ENCODE assay signal across 2 fruit fly cellular contexts in genomic region chr3R:9938495-9938894, dm6.
TF ChIP-seq lines count a peak whose summit lies in the region.

No protein-coding gene starts in this region.

TF ChIP-seq in whole organism, embryonic, 481 proteins besides CTCF, POLR2A, EP300 and RAD21 (continued from another document and continues in another):
- TF ChIP-seq HLH54F (GFP tag; optimal IDR thresholded peaks at IDR 0.05; lab: Kevin White, UChicago) (peak; percentile 20), hkb (optimal IDR thresholded peaks at IDR 0.05; lab: Kevin White, UChicago) (no peak), hkb (GFP tag; IDR thresholded peaks at IDR 0.05; lab: Robert Waterston, UW) (0 out of 2 replicates have a peak, but pooled peaks have one; percentile 20), CG8765 (GFP tag; IDR thresholded peaks at IDR 0.05; lab: Robert Waterston, UW) (no peak), CG5953 (GFP tag; IDR thresholded peaks at IDR 0.05; lab: Robert Waterston, UW) (no peak), lmd (GFP tag; IDR thresholded peaks at IDR 0.05; lab: Robert Waterston, UW) (peak; percentile 6; the same call in 1 of the 2 replicates), Ptx1 (GFP tag; IDR thresholded peaks at IDR 0.05; lab: Robert Waterston, UW) (no peak), en (GFP tag; optimal IDR thresholded peaks at IDR 0.05; lab: Kevin White, UChicago) (no peak), Ets97D (GFP tag; optimal IDR thresholded peaks at IDR 0.05; lab: Kevin White, UChicago) (no peak), Drgx (GFP tag; IDR thresholded peaks at IDR 0.05; lab: Robert Waterston, UW) (peak; percentile 33; the same call in 1 of the 2 replicates), CG7556 (GFP tag; optimal IDR thresholded peaks at IDR 0.05; lab: Kevin White, UChicago) (no peak), C15 (GFP tag; IDR thresholded peaks at IDR 0.05; lab: Robert Waterston, UW) (no peak), CG11695 (GFP tag; IDR thresholded peaks at IDR 0.05; lab: Robert Waterston, UW) (0 out of 3 replicates have a peak, but pooled peaks have one; percentile 23), nom (GFP tag; optimal IDR thresholded peaks at IDR 0.05; lab: Kevin White, UChicago) (no peak), Optix (GFP tag; IDR thresholded peaks at IDR 0.05; lab: Robert Waterston, UW) (no peak), gt (GFP tag; IDR thresholded peaks at IDR 0.05; lab: Robert Waterston, UW) (no peak), tin (GFP tag; optimal IDR thresholded peaks at IDR 0.05; lab: Kevin White, UChicago) (peak; percentile 3), Dek (tag; optimal IDR thresholded peaks at IDR 0.05; lab: Kevin White, UChicago) (no peak), Dp (GFP tag; optimal IDR thresholded peaks at IDR 0.05; lab: Kevin White, UChicago) (no peak), Blimp-1 (GFP tag; optimal IDR thresholded peaks at IDR 0.05; lab: Kevin White, UChicago) (peak; percentile 24), CG17359 (tag; optimal IDR thresholded peaks at IDR 0.05; lab: Kevin White, UChicago) (peak; percentile 26), lilli (GFP tag; optimal IDR thresholded peaks at IDR 0.05; lab: Kevin White, UChicago) (peak; percentile 48), Trl (optimal IDR thresholded peaks at IDR 0.05; lab: Kevin White, UChicago) (no peak), Trl (GFP tag; optimal IDR thresholded peaks at IDR 0.05; lab: Kevin White, UChicago) (no peak), Hmr (GFP tag; optimal IDR thresholded peaks at IDR 0.05; lab: Kevin White, UChicago) (peak; percentile 23), Sry-δ (GFP tag; optimal IDR thresholded peaks at IDR 0.05; lab: Kevin White, UChicago) (no peak), CG16813 (GFP tag; IDR thresholded peaks at IDR 0.05; lab: Robert Waterston, UW; ENCODE audit: partially characterized antibody) (no peak), CG4617 (GFP tag; optimal IDR thresholded peaks at IDR 0.05; lab: Kevin White, UChicago; ENCODE audit: borderline replicate concordance) (no peak), dpn (GFP tag; optimal IDR thresholded peaks at IDR 0.05; lab: Kevin White, UChicago) (peak in 1 of 2 experiments; percentile 25), PHDP (tag; optimal IDR thresholded peaks at IDR 0.05; lab: Kevin White, UChicago) (peak; percentile 33), crc (GFP tag; optimal IDR thresholded peaks at IDR 0.05; lab: Kevin White, UChicago) (no peak), CG18011 (GFP tag; optimal IDR thresholded peaks at IDR 0.05; lab: Kevin White, UChicago) (no peak), CrebB (tag; optimal IDR thresholded peaks at IDR 0.05; lab: Kevin White, UChicago) (no peak), Vsx1 (GFP tag; optimal IDR thresholded peaks at IDR 0.05; lab: Kevin White, UChicago) (no peak), ase (GFP tag; IDR thresholded peaks at IDR 0.05; lab: Robert Waterston, UW) (no peak), cad (GFP tag; optimal IDR thresholded peaks at IDR 0.05; lab: Kevin White, UChicago) (no peak), CG16863 (GFP tag; optimal IDR thresholded peaks at IDR 0.05; lab: Kevin White, UChicago) (no peak), CG17361 (GFP tag; IDR thresholded peaks at IDR 0.05; lab: Robert Waterston, UW) (peak; percentile 36; the same call in 1 of the 3 replicates), aop (GFP tag; IDR thresholded peaks at IDR 0.05; lab: Robert Waterston, UW) (no peak), Atf6 (GFP tag; IDR thresholded peaks at IDR 0.05; lab: Robert Waterston, UW) (peak; percentile 58), dan (GFP tag; IDR thresholded peaks at IDR 0.05; lab: Robert Waterston, UW) (no peak), row (GFP tag; IDR thresholded peaks at IDR 0.05; lab: Robert Waterston, UW) (peak; percentile 64), gcm (GFP tag; optimal IDR thresholded peaks at IDR 0.05; lab: Kevin White, UChicago) (no peak), gfzf (GFP tag; optimal IDR thresholded peaks at IDR 0.05; lab: Kevin White, UChicago) (no peak), CG6654 (GFP tag; optimal IDR thresholded peaks at IDR 0.05; lab: Kevin White, UChicago) (no peak), Med (GFP tag; lab: Kevin White, UChicago) (peak; percentile 92), CG11696 (GFP tag; IDR thresholded peaks at IDR 0.05; lab: Robert Waterston, UW) (peak; percentile 49; the same call in 1 of the 2 replicates), Ssrp (tag; optimal IDR thresholded peaks at IDR 0.05; lab: Kevin White, UChicago) (no peak), fd96Cb (tag; optimal IDR thresholded peaks at IDR 0.05; lab: Kevin White, UChicago) (no peak), tx (GFP tag; optimal IDR thresholded peaks at IDR 0.05; lab: Kevin White, UChicago) (no peak), CG1603 (tag; optimal IDR thresholded peaks at IDR 0.05; lab: Kevin White, UChicago) (peak; percentile 9), pb (GFP tag; optimal IDR thresholded peaks at IDR 0.05; lab: Kevin White, UChicago) (no peak), grn (GFP tag; optimal IDR thresholded peaks at IDR 0.05; lab: Kevin White, UChicago) (no peak), Nf-YB (GFP tag; optimal IDR thresholded peaks at IDR 0.05; lab: Kevin White, UChicago) (no peak), pho (GFP tag; optimal IDR thresholded peaks at IDR 0.05; lab: Kevin White, UChicago) (peak; percentile 7), jing (GFP tag; optimal IDR thresholded peaks at IDR 0.05; lab: Kevin White, UChicago) (no peak), slbo (GFP tag; IDR thresholded peaks at IDR 0.05; lab: Robert Waterston, UW) (peak; percentile 76), br (optimal IDR thresholded peaks at IDR 0.05; lab: Kevin White, UChicago) (no peak), Ets65A (GFP tag; lab: Kevin White, UChicago) (peak; percentile 38), CG12071 (GFP tag; optimal IDR thresholded peaks at IDR 0.05; lab: Kevin White, UChicago) (no peak), sens-2 (GFP tag; IDR thresholded peaks at IDR 0.05; lab: Robert Waterston, UW) (no peak), dmrt99B (tag; optimal IDR thresholded peaks at IDR 0.05; lab: Kevin White, UChicago) (peak; percentile 42), Scr (GFP tag; IDR thresholded peaks at IDR 0.05; lab: Robert Waterston, UW; ENCODE audit: partially characterized antibody) (no peak), zen2 (GFP tag; IDR thresholded peaks at IDR 0.05; lab: Robert Waterston, UW; ENCODE audit: partially characterized antibody) (no peak), Rx (GFP tag; IDR thresholded peaks at IDR 0.05; lab: Robert Waterston, UW) (no peak), ci (GFP tag; IDR thresholded peaks at IDR 0.05; lab: Robert Waterston, UW) (peak; percentile 54; the same call in 1 of the 3 replicates), CG6813 (GFP tag; optimal IDR thresholded peaks at IDR 0.05; lab: Kevin White, UChicago) (peak; percentile 1), CG14050 (GFP tag; IDR thresholded peaks at IDR 0.05; lab: Robert Waterston, UW) (no peak)

TF ChIP-seq in whole organism, prepupa, 60 proteins besides CTCF, POLR2A, EP300 and RAD21 (continued from another document):
- TF ChIP-seq Sox15 (GFP tag; optimal IDR thresholded peaks at IDR 0.05; lab: Kevin White, UChicago) (no peak), Gug (GFP tag; IDR thresholded peaks at IDR 0.05; lab: Robert Waterston, UW) (peak; percentile 33; the same call in 1 of the 2 replicates), cyc (GFP tag; optimal IDR thresholded peaks at IDR 0.05; lab: Kevin White, UChicago) (no peak), fd85E (GFP tag; optimal IDR thresholded peaks at IDR 0.05; lab: Kevin White, UChicago) (no peak), CG11902 (GFP tag; optimal IDR thresholded peaks at IDR 0.05; lab: Kevin White, UChicago) (no peak), Hr39 (GFP tag; optimal IDR thresholded peaks at IDR 0.05; lab: Kevin White, UChicago) (peak; percentile 13), CG8119 (GFP tag; IDR thresholded peaks at IDR 0.05; lab: Robert Waterston, UW) (peak; percentile 71), CG31627 (GFP tag; optimal IDR thresholded peaks at IDR 0.05; lab: Kevin White, UChicago) (peak; percentile 17), CG10669 (GFP tag; optimal IDR thresholded peaks at IDR 0.05; lab: Kevin White, UChicago) (no peak), CG15336 (GFP tag; IDR thresholded peaks at IDR 0.05; lab: Robert Waterston, UW) (peak; percentile 70), Eip93F (GFP tag; optimal IDR thresholded peaks at IDR 0.05; lab: Kevin White, UChicago) (no peak), CG7368 (GFP tag; optimal IDR thresholded peaks at IDR 0.05; lab: Kevin White, UChicago) (no peak), Sox14 (GFP tag; optimal IDR thresholded peaks at IDR 0.05; lab: Kevin White, UChicago) (peak; percentile 26), esn (GFP tag; optimal IDR thresholded peaks at IDR 0.05; lab: Kevin White, UChicago) (no peak), topi (GFP tag; optimal IDR thresholded peaks at IDR 0.05; lab: Kevin White, UChicago) (no peak), fd59A (GFP tag; optimal IDR thresholded peaks at IDR 0.05; lab: Kevin White, UChicago) (no peak), CG32006 (GFP tag; optimal IDR thresholded peaks at IDR 0.05; lab: Kevin White, UChicago) (peak; percentile 77), dsx (GFP tag; optimal IDR thresholded peaks at IDR 0.05; lab: Kevin White, UChicago; ENCODE audit: poor library complexity, severe bottlenecking) (no peak), CG6854 (GFP tag; optimal IDR thresholded peaks at IDR 0.05; lab: Kevin White, UChicago) (no peak), fkh (GFP tag; optimal IDR thresholded peaks at IDR 0.05; lab: Kevin White, UChicago) (no peak), Blimp-1 (GFP tag; optimal IDR thresholded peaks at IDR 0.05; lab: Kevin White, UChicago) (no peak), CG34406 (GFP tag; optimal IDR thresholded peaks at IDR 0.05; lab: Kevin White, UChicago) (peak; percentile 1), svp (GFP tag; lab: Kevin White, UChicago) (no peak), Sox102F (GFP tag; optimal IDR thresholded peaks at IDR 0.05; lab: Kevin White, UChicago) (no peak), CG9139 (GFP tag; optimal IDR thresholded peaks at IDR 0.05; lab: Kevin White, UChicago) (no peak), CG8632 (GFP tag; optimal IDR thresholded peaks at IDR 0.05; lab: Kevin White, UChicago) (no peak), CG6808 (GFP tag; optimal IDR thresholded peaks at IDR 0.05; lab: Kevin White, UChicago) (no peak)
TF ChIP-seq in whole organism, prepupa: peak in this region for 24.
